Fruit fly (Drosophila melanogaster): ENCODE results near the gene Nab2.

The Nab2 gene

DNA sequence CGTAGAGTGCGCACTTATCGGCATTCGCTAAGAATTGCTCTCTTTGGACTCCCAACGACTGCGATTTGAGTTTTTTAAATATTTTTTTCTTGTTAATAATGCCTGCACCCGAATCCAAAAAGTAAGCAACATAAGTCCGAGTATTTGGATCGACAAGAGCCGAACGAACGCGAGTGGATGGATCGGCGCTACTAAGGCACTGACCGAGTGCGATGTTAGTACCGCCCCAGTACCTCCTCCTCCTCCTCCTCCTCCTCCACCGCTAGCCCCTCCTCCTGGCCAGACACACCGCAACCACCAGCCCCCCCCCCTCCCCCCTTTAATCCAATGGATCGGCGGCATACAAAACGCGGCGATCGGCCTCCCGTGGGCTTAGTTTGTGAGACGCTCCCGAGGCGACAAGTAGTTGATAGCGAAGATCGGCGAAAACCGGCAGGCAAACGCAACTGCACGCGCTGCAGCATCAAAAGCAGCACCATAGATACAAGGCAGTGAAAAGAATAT lies 34.6 kb downstream of the Nab2 start, which contains the start of gene CG6356:
CG6356 (plus strand) TSS at position 374 of the 504 bp plus-strand sequence.
- TF ChIP-seq CG32006 (GFP tag; optimal IDR thresholded peaks at IDR 0.05) (peak; percentile 36), CG6276 (GFP tag; optimal IDR thresholded peaks at IDR 0.05) (peak; percentile 79), CG3032 (tag; optimal IDR thresholded peaks at IDR 0.05) (no peak), net (GFP tag; optimal IDR thresholded peaks at IDR 0.05) (no peak), CG10669 (GFP tag; optimal IDR thresholded peaks at IDR 0.05) (no peak), Ets96B (tag; optimal IDR thresholded peaks at IDR 0.05) (no peak), salr (GFP tag; optimal IDR thresholded peaks at IDR 0.05) (no peak), Met (GFP tag; optimal IDR thresholded peaks at IDR 0.05) (no peak), CG3919 (GFP tag; optimal IDR thresholded peaks at IDR 0.05) (no peak), CG8119 (GFP tag; IDR thresholded peaks at IDR 0.05) (peak; percentile 37; the same call in 1 of the 3 replicates), Hr4 (GFP tag; optimal IDR thresholded peaks at IDR 0.05) (no peak), Gug (GFP tag; IDR thresholded peaks at IDR 0.05) (peak; percentile 43), achi (GFP tag; optimal IDR thresholded peaks at IDR 0.05) (no peak), ss (GFP tag; optimal IDR thresholded peaks at IDR 0.05) (peak in 1 of 2 experiments; percentile 21), Eip75B (GFP tag; optimal IDR thresholded peaks at IDR 0.05) (no peak), CG4318 (GFP tag; optimal IDR thresholded peaks at IDR 0.05) (no peak), CG10631 (GFP tag; optimal IDR thresholded peaks at IDR 0.05) (no peak), Sox14 (GFP tag; optimal IDR thresholded peaks at IDR 0.05) (no peak), spab (GFP tag; optimal IDR thresholded peaks at IDR 0.05) (no peak), CG8319 (GFP tag; optimal IDR thresholded peaks at IDR 0.05) (no peak), fd59A (GFP tag; optimal IDR thresholded peaks at IDR 0.05) (no peak), cyc (GFP tag; optimal IDR thresholded peaks at IDR 0.05) (no peak), fd85E (GFP tag; optimal IDR thresholded peaks at IDR 0.05) (no peak), CG8632 (GFP tag; optimal IDR thresholded peaks at IDR 0.05) (no peak), fkh (GFP tag; optimal IDR thresholded peaks at IDR 0.05) (no peak), CG11762 (GFP tag; optimal IDR thresholded peaks at IDR 0.05; ENCODE audit: insufficient read depth) (no peak), CG6163 (GFP tag; IDR thresholded peaks at IDR 0.05) (peak; percentile 27; the same call in 1 of the 3 replicates), Hr39 (GFP tag; optimal IDR thresholded peaks at IDR 0.05) (no peak), OdsH (GFP tag; optimal IDR thresholded peaks at IDR 0.05) (no peak), Smox (GFP tag; optimal IDR thresholded peaks at IDR 0.05) (no peak), CG31627 (GFP tag; optimal IDR thresholded peaks at IDR 0.05) (no peak), Blimp-1 (GFP tag; optimal IDR thresholded peaks at IDR 0.05) (no peak), eg (GFP tag; IDR thresholded peaks at IDR 0.05) (peak; percentile 67; the same call in 2 of the 3 replicates), Ets21C (GFP tag; optimal IDR thresholded peaks at IDR 0.05) (no peak), CG9139 (GFP tag; optimal IDR thresholded peaks at IDR 0.05) (no peak), Hr38 (GFP tag; optimal IDR thresholded peaks at IDR 0.05) (no peak), topi (GFP tag; optimal IDR thresholded peaks at IDR 0.05) (no peak), dsx (GFP tag; optimal IDR thresholded peaks at IDR 0.05; ENCODE audit: poor library complexity, severe bottlenecking) (peak; percentile 8), CG7368 (GFP tag; optimal IDR thresholded peaks at IDR 0.05) (no peak), CG15336 (GFP tag; IDR thresholded peaks at IDR 0.05) (peak; percentile 54; the same call in 1 of the 2 replicates), Eip93F (GFP tag; optimal IDR thresholded peaks at IDR 0.05) (no peak), CG6854 (GFP tag; optimal IDR thresholded peaks at IDR 0.05) (no peak), lz (GFP tag; optimal IDR thresholded peaks at IDR 0.05) (no peak), CG1621 (tag; optimal IDR thresholded peaks at IDR 0.05) (peak; percentile 6), CG11902 (GFP tag; optimal IDR thresholded peaks at IDR 0.05) (no peak), vri (GFP tag; optimal IDR thresholded peaks at IDR 0.05) (no peak), esn (GFP tag; optimal IDR thresholded peaks at IDR 0.05) (no peak), CG6792 (GFP tag; optimal IDR thresholded peaks at IDR 0.05) (no peak), Sox102F (GFP tag; optimal IDR thresholded peaks at IDR 0.05) (no peak), CG34406 (GFP tag; optimal IDR thresholded peaks at IDR 0.05) (no peak), svp (GFP tag) (peak; percentile 60), Lpt (GFP tag; optimal IDR thresholded peaks at IDR 0.05) (peak; percentile 2)

All from whole organism, prepupa.